Fruit fly (Drosophila melanogaster) whole organism: ENCODE results near the gene Diap1.

Experiments used
- CG8478 ChIP-seq: fragments of >200 bp; optimal IDR thresholded peaks from 2 replicates; lab custom pipeline; 2018; ENCODE audit warnings: inconsistent platforms
- Dll ChIP-seq: fragments of >200 bp; optimal IDR thresholded peaks from 2 replicates; lab custom pipeline; 2017
- EcR ChIP-seq, 2 experiments: fragments of >200 bp; optimal IDR thresholded peaks; 2 replicates each; lab custom pipeline; 2017; ENCODE audit warnings: missing biosample characterization in 2 of 2, missing genetic modification characterization in 2 of 2, missing genetic modification reagents in 2 of 2
- pan ChIP-seq: fragments of >200 bp; optimal IDR thresholded peaks from 2 replicates; lab custom pipeline; 2017
- psq ChIP-seq: fragments of >200 bp; optimal IDR thresholded peaks from 2 replicates; lab custom pipeline; 2017
- usp ChIP-seq: fragments of >200 bp; optimal IDR thresholded peaks from 2 replicates; lab custom pipeline; 2017; ENCODE audit warnings: missing biosample characterization, missing genetic modification characterization, mixed read lengths

Diap1 gene

dm6 chr3L:16004401-16005237, 46.2 kb downstream of the Diap1 start, which contains the start of the genes hzg and mRpS31:
Gene hzg (minus strand): TSS chr3L:16004736.
Gene mRpS31 (plus strand): TSS chr3L:16005193.
- TF ChIP-seq CG8478 (no peak), Dll (no peak), pan (no peak), EcR (GFP tag; optimal IDR thresholded peaks at IDR 0.05; lab: Kevin White, UChicago) (no peak), psq (lab: Kevin White, UChicago) (no peak), usp (GFP tag; lab: Kevin White, UChicago) (no peak)

dm6 chr3L:16002116-16002716, 48.6 kb downstream of the Diap1 start:
- no peak for TF ChIP-seq pan
- no peak for TF ChIP-seq usp (GFP tag; lab: Kevin White, UChicago)
- TF ChIP-seq EcR (GFP tag; optimal IDR thresholded peaks at IDR 0.05; lab: Kevin White, UChicago), result no peak

dm6 chr3L:16001164-16001679, 49.6 kb downstream of the Diap1 start:
- no peak for TF ChIP-seq CG8478
- no peak for TF ChIP-seq psq (lab: Kevin White, UChicago)
- TF ChIP-seq EcR (GFP tag; optimal IDR thresholded peaks at IDR 0.05; lab: Kevin White, UChicago), result no peak

- TF ChIP-seq usp (GFP tag; lab: Kevin White, UChicago) (no peak), CG8478 (no peak), Dll (no peak), psq (lab: Kevin White, UChicago) (no peak), pan (no peak), EcR (GFP tag; optimal IDR thresholded peaks at IDR 0.05; lab: Kevin White, UChicago) (no peak)
Measured at dm6 chr3L:15999358-16000005, 51.4 kb downstream of the Diap1 start.

- no peak for TF ChIP-seq psq (lab: Kevin White, UChicago)
- TF ChIP-seq CG8478, result no peak
- no peak for TF ChIP-seq pan
- no peak for TF ChIP-seq usp (GFP tag; lab: Kevin White, UChicago)
- TF ChIP-seq Dll, result no peak
- TF ChIP-seq EcR (GFP tag; optimal IDR thresholded peaks at IDR 0.05; lab: Kevin White, UChicago), result no peak
Measured at dm6 chr3L:15998217-15998616, 52.6 kb downstream of the Diap1 start.

- TF ChIP-seq psq (lab: Kevin White, UChicago) (no peak), pan (no peak), EcR (GFP tag; optimal IDR thresholded peaks at IDR 0.05; lab: Kevin White, UChicago) (no peak), Dll (no peak), usp (GFP tag; lab: Kevin White, UChicago) (no peak), CG8478 (no peak)
Measured at dm6 chr3L:15996019-15996418, 54.8 kb downstream of the Diap1 start.
